Fruit fly (Drosophila melanogaster): ENCODE data around the gene mRpL39.
A peak's percentile ranks its signal among the peaks of the same experiment; 100 is the strongest.

The mRpL39 gene

DNA sequence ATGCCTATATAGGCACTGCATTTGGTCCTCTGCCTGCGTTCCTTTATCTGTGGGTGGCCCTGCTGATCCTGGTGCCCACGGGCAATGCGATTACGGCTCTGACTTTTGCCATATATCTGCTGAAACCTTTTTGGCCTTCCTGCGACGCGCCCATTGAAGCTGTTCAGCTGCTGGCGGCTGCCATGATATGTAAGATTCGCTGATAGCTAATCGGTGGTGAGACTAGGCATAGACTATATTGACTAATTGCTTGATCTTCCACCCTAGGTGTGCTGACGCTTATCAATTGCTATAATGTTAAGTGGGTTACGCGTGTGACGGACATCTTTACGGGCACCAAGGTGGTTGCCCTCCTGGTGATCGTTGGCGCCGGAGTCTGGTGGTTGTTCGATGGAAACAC, 9.6 kb downstream of the mRpL39 start:
- TF ChIP-seq dmrt93B (GFP tag; optimal IDR thresholded peaks at IDR 0.05) (no peak), GATAd (GFP tag; optimal IDR thresholded peaks at IDR 0.05) (no peak), Vsx2 (GFP tag; optimal IDR thresholded peaks at IDR 0.05; ENCODE audit: partially characterized antibody) (no peak), Hr78 (GFP tag; optimal IDR thresholded peaks at IDR 0.05) (no peak), usp (GFP tag; optimal IDR thresholded peaks at IDR 0.05) (no peak)

DNA sequence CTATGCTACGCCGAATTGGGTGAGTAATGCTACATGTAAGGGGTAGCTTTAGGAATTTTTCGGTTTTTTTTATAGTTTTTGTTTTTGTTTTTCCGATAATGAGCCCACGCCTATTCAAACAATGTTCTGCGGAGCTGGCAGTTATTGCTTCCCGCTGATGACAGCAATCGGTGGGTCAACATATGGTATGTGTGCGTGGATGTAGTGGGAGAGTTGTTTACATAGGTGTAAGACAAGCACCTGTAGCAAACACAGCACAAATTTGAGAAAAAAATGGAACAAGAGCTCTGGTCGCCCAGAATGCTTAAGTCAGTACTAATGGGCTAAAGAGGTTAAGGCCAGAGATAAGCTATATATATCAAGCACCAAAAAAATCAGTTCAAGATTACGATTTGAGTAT, 11.2 kb downstream of the mRpL39 start:
- TF ChIP-seq Hr83 (GFP tag; optimal IDR thresholded peaks at IDR 0.05; ENCODE audit: poor library complexity, severe bottlenecking) (no peak), usp (GFP tag; optimal IDR thresholded peaks at IDR 0.05) (no peak), N (GFP tag; optimal IDR thresholded peaks at IDR 0.05) (no peak), HLH106 (tag; optimal IDR thresholded peaks at IDR 0.05) (no peak), OdsH (GFP tag; optimal IDR thresholded peaks at IDR 0.05) (no peak), dsf (GFP tag; optimal IDR thresholded peaks at IDR 0.05; ENCODE audit: borderline replicate concordance) (no peak), Dfd (GFP tag; optimal IDR thresholded peaks at IDR 0.05) (no peak), CG32264 (GFP tag; optimal IDR thresholded peaks at IDR 0.05) (no peak), h (GFP tag; optimal IDR thresholded peaks at IDR 0.05) (no peak), jim (GFP tag; optimal IDR thresholded peaks at IDR 0.05) (no peak), tai (GFP tag; optimal IDR thresholded peaks at IDR 0.05) (no peak), Vsx2 (GFP tag; optimal IDR thresholded peaks at IDR 0.05; ENCODE audit: partially characterized antibody) (no peak), Jra (GFP tag; optimal IDR thresholded peaks at IDR 0.05) (no peak), fru (GFP tag; optimal IDR thresholded peaks at IDR 0.05) (no peak), Dif (GFP tag; optimal IDR thresholded peaks at IDR 0.05; ENCODE audit: partially characterized antibody) (no peak), pan (optimal IDR thresholded peaks at IDR 0.05) (no peak), rgr (GFP tag; optimal IDR thresholded peaks at IDR 0.05) (no peak), ey (GFP tag; optimal IDR thresholded peaks at IDR 0.05) (no peak), dmrt93B (GFP tag; optimal IDR thresholded peaks at IDR 0.05) (no peak)

DNA sequence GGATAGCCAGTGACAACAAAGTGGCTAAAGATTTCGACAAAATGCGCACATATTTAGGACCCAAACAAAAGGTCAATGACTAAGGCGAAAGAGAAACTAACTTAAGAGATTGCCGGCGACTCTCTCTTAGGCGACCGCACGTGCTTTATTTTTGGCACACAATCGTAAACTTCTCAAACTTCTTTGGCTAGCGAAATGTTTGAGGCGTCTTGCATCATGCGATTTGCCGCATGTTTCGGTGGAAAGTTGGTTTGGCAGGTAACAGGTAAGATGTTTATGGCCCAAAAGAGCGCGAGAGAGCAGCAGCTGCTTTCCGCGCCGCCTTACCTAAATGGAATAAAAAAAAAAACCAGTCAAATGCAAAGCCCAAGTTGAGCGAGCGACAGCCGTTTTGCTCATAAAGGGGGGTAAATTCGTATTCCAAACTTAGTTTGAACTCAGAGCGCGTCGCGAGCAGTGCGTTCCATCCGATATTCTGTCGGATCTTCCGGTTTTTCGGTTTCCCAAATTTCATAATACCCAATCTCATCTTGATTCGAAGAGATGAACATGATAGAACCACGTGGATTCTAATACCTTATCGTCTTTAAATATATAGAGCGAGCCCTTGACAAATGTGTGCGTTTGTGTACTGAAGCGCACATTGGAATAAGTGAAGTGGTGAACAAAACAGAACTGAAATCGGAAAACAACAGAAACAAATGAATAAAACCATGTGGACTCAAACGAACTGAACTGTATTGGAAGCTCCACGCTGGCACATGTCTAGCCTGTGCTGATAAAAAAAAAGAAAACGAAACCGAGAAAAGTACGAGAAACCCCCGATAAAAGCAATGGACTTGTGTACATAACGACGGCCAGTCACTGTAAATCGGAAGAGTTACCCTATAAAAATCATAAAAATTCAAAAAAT, 12.2 kb downstream of the mRpL39 start:
- TF ChIP-seq woc (GFP tag; optimal IDR thresholded peaks at IDR 0.05) (peak; percentile 24), CrebA (GFP tag; optimal IDR thresholded peaks at IDR 0.05; ENCODE audit: borderline replicate concordance) (no peak), Abd-B (GFP tag; optimal IDR thresholded peaks at IDR 0.05) (no peak), Mio (GFP tag; optimal IDR thresholded peaks at IDR 0.05) (no peak), CG9705 (GFP tag; optimal IDR thresholded peaks at IDR 0.05) (no peak), Dfd (GFP tag; optimal IDR thresholded peaks at IDR 0.05) (no peak), dsf (GFP tag; optimal IDR thresholded peaks at IDR 0.05; ENCODE audit: borderline replicate concordance) (no peak), sv (GFP tag; optimal IDR thresholded peaks at IDR 0.05) (no peak), Hr78 (GFP tag; optimal IDR thresholded peaks at IDR 0.05) (no peak), Hr83 (GFP tag; optimal IDR thresholded peaks at IDR 0.05; ENCODE audit: poor library complexity, severe bottlenecking) (no peak), ey (GFP tag; optimal IDR thresholded peaks at IDR 0.05) (no peak), Dif (GFP tag; optimal IDR thresholded peaks at IDR 0.05; ENCODE audit: partially characterized antibody) (peak; percentile 99), OdsH (GFP tag; optimal IDR thresholded peaks at IDR 0.05) (no peak), fru (GFP tag; optimal IDR thresholded peaks at IDR 0.05) (no peak), jim (GFP tag; optimal IDR thresholded peaks at IDR 0.05) (peak; percentile 47), h (GFP tag; optimal IDR thresholded peaks at IDR 0.05) (no peak), Rel (GFP tag; optimal IDR thresholded peaks at IDR 0.05) (no peak), Rel (tag; optimal IDR thresholded peaks at IDR 0.05) (no peak), Vsx2 (GFP tag; optimal IDR thresholded peaks at IDR 0.05; ENCODE audit: partially characterized antibody) (peak; percentile 99), Jra (GFP tag; optimal IDR thresholded peaks at IDR 0.05) (no peak), tai (GFP tag; optimal IDR thresholded peaks at IDR 0.05) (peak; percentile 22), HLH106 (tag; optimal IDR thresholded peaks at IDR 0.05) (no peak), Myc (optimal IDR thresholded peaks at IDR 0.05) (no peak), Sp1 (GFP tag; optimal IDR thresholded peaks at IDR 0.05) (peak; percentile 2), rgr (GFP tag; optimal IDR thresholded peaks at IDR 0.05) (no peak), GATAd (GFP tag; optimal IDR thresholded peaks at IDR 0.05) (no peak), CG32264 (GFP tag; optimal IDR thresholded peaks at IDR 0.05) (no peak), brk (GFP tag; optimal IDR thresholded peaks at IDR 0.05) (no peak), N (GFP tag; optimal IDR thresholded peaks at IDR 0.05) (no peak), psq (GFP tag; optimal IDR thresholded peaks at IDR 0.05) (peak; percentile 21), dl (GFP tag; optimal IDR thresholded peaks at IDR 0.05; ENCODE audit: insufficient read depth in 1 of 2, partially characterized antibody in 2 of 2) (peak; percentile 90 to 97), lola (GFP tag; optimal IDR thresholded peaks at IDR 0.05) (no peak), br (GFP tag; optimal IDR thresholded peaks at IDR 0.05) (no peak), dmrt93B (GFP tag; optimal IDR thresholded peaks at IDR 0.05) (no peak)

Measured in whole organism, wandering third instar larva.